Worm (Caenorhabditis elegans) whole organism, mixed stage, embryonic: ENCODE data around the gene him-3.

Experiments used
- bed-3 ChIP-seq: fragments of 200-800 bp; sonication (Bioruptor generic); optimal IDR thresholded peaks from 3 replicates; lab custom pipeline; 2018; ENCODE audit warnings: mild to moderate bottlenecking, missing genetic modification characterization, moderate library complexity, missing compliant biosample characterization
- ceh-43 ChIP-seq: fragments of 200-800 bp; sonication (Bioruptor generic); optimal IDR thresholded peaks from 2 replicates; lab custom pipeline; 2018; ENCODE audit warnings: mild to moderate bottlenecking, missing genetic modification characterization, moderate library complexity, missing compliant biosample characterization
- ces-1 ChIP-seq: fragments of 150-350 bp; optimal IDR thresholded peaks from 2 replicates; lab custom pipeline; 2014; ENCODE audit warnings: missing biosample characterization, missing genetic modification reagents, missing genetic modification characterization
- ham-2 ChIP-seq: fragments of 200-800 bp; sonication (Bioruptor generic); optimal IDR thresholded peaks from 2 replicates; lab custom pipeline; 2018; ENCODE audit warnings: mild to moderate bottlenecking, missing genetic modification characterization, missing compliant biosample characterization
- hlh-1 ChIP-seq: fragments of 150-350 bp; optimal IDR thresholded peaks from 2 replicates; lab custom pipeline; 2014; ENCODE audit warnings: missing biosample characterization, missing genetic modification reagents, missing genetic modification characterization
- lin-13 ChIP-seq: fragments of 150-350 bp; optimal IDR thresholded peaks from 2 replicates; lab custom pipeline; 2014; ENCODE audit warnings: missing biosample characterization, missing genetic modification characterization
- lsy-2 ChIP-seq: fragments of 150-350 bp; optimal IDR thresholded peaks from 2 replicates; lab custom pipeline; 2014; ENCODE audit warnings: missing biosample characterization, missing genetic modification characterization
- mep-1 ChIP-seq: fragments of 150-350 bp; optimal IDR thresholded peaks from 2 replicates; lab custom pipeline; 2017; ENCODE audit warnings: missing biosample characterization, missing genetic modification reagents, missing genetic modification characterization, inconsistent platforms
- nhr-2 ChIP-seq: fragments of 150-350 bp; optimal IDR thresholded peaks from 2 replicates; lab custom pipeline; 2014; ENCODE audit warnings: missing biosample characterization, missing genetic modification characterization
- nhr-237 ChIP-seq: fragments of 150-350 bp; optimal IDR thresholded peaks from 2 replicates; lab custom pipeline; 2014; ENCODE audit warnings: missing biosample characterization, missing genetic modification characterization
- pha-4 ChIP-seq: fragments of 150-350 bp; optimal IDR thresholded peaks from 2 replicates; lab custom pipeline; 2018; ENCODE audit warnings: missing biosample characterization, missing genetic modification reagents, missing genetic modification characterization
- snpc-4 ChIP-seq: fragments of 150-350 bp; optimal IDR thresholded peaks from 2 replicates; lab custom pipeline; 2014; ENCODE audit warnings: missing biosample characterization, missing genetic modification characterization
- unc-39 ChIP-seq: fragments of 150-350 bp; optimal IDR thresholded peaks from 2 replicates; lab custom pipeline; 2014; ENCODE audit warnings: missing biosample characterization, missing genetic modification characterization
- unc-62 ChIP-seq: fragments of 150-350 bp; optimal IDR thresholded peaks from 2 replicates; lab custom pipeline; 2014; ENCODE audit warnings: missing biosample characterization, missing genetic modification reagents, missing genetic modification characterization
- zip-8 ChIP-seq: fragments of 150-350 bp; optimal IDR thresholded peaks from 2 replicates; lab custom pipeline; 2014; ENCODE audit warnings: missing biosample characterization, missing genetic modification characterization

Gene him-3

DNA sequence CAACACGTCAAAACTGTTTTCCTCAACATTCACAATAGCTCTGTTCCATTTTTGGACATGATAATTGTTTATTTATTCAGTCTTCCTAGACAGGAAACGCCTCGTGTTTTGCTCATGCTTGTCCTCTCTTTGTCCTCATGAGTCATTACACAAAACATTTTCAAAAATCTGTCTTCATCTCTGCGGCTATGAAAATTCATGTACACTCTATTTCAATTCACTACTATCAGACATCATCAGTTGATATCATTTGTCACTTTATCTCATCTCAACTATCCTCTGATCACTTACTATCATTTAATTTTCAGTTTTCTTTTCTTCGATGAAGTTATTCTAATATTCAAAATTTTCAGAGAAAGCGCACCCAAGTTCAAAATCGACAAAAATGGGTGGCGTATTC is 46.5 kb downstream of the him-3 start, which contains the start of gene adah-1:
Gene adah-1, plus strand, starts transcription at position 354 of the 400 bp plus-strand sequence.
- TF ChIP-seq unc-62 (GFP tag; lab: Kevin White, UChicago) (peak; percentile 74), snpc-4 (tag; lab: Kevin White, UChicago) (no peak)

DNA sequence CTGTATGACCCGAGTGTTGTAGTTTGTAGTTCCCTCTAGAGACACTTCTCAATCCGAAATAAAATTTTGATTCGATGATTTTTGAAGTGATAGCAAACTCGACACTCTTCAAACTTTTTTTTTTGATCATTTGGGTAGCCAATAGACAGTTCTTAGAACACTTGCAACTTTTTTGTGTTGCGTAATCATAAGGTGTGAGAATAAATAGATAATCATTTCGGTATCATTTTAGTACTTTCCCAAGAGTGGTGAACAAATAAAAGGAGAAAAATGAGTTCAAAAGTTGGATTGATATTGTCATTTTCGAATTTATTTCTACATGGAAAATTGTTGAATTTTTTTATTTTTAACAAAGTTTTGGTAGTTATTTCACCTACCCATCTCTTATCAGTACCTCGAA is 47.5 kb downstream of the him-3 start:
- TF ChIP-seq zip-8 (peak; percentile 83), bed-3 (GFP tag; lab: Kevin White, UChicago) (no peak), lin-13 (tag; lab: Kevin White, UChicago) (no peak)

DNA sequence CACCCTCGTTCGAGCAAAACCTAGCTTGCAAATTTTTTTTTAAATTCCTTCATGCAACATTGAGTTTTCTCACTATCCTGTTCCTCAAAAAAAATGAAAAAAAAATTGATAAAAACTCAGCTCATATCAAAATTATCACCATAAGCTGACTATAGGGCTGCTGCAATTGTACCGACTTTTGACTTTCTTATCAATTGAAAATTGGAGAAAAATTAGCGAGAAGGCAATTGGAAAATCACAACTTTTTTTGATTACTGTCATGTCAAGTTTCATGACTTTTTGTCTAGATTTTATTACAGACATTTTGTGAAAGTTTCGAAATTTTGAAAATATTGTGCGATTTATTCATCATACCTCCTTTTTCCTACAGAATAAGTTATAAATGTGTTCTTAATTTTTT is 48.5 kb downstream of the him-3 start:
- TF ChIP-seq ceh-43 (GFP tag; lab: Kevin White, UChicago) (no peak), lsy-2 (no peak), ham-2 (GFP tag; lab: Kevin White, UChicago) (no peak), hlh-1 (tag; lab: Kevin White, UChicago) (no peak), nhr-2 (tag; lab: Kevin White, UChicago) (no peak), ces-1 (no peak), nhr-237 (tag; lab: Kevin White, UChicago) (no peak), pha-4 (tag; lab: Kevin White, UChicago) (no peak), unc-39 (tag; lab: Kevin White, UChicago) (no peak), mep-1 (tag; lab: Kevin White, UChicago) (no peak), zip-8 (no peak)
